Worm (Caenorhabditis elegans) whole organism, midembryonic: ENCODE results near the gene C09H10.4.

Experiments used
- flt-1 ChIP-seq: fragments of 200-800 bp; sonication (Bioruptor generic); IDR thresholded peaks from 2 replicates; pipeline ENCODE4 v1.3.6; 2022; ENCODE audit warnings: missing genetic modification characterization, missing compliant biosample characterization
- med-1 ChIP-seq: sonication (generic microtip); optimal IDR thresholded peaks from 2 replicates; lab custom pipeline; 2017; ENCODE audit warnings: missing genetic modification characterization, mild to moderate bottlenecking, missing compliant biosample characterization, antibody characterized with exemption, missing genetic modification reagents; ENCODE audit not compliant: insufficient read depth

DNA sequence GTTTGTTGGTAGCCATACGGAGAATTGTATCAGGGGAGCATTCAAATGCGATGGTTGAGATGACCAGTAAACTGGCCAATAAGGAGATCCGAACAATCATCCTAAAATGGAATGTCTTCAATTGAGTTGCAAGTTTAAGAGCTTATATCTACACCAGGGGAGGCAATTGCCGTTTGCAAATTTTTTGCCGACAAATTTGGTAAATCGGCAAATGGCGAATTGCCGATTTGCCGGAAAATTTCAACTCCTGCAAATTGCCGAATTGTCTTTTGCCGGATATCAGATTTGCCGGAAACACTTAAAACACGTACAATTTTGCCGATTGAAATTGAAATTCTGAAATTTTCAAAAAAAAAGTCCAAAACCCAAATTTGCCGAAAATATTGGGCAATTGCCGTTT lies 34.9 kb downstream of the C09H10.4 start, which contains the start of gene F40F8.5:
- TF ChIP-seq flt-1 (GFP tag; lab: Robert Waterston, UW) (no peak), med-1 (no peak)
